Fruit fly (Drosophila melanogaster): Measurements from ENCODE around the gene Aptx.

- TF ChIP-seq CG1620 (GFP tag; optimal IDR thresholded peaks at IDR 0.05) (no peak), cic (GFP tag; optimal IDR thresholded peaks at IDR 0.05) (no peak), Hr96 (GFP tag; optimal IDR thresholded peaks at IDR 0.05) (no peak), Mnt (GFP tag; optimal IDR thresholded peaks at IDR 0.05) (no peak), CG12768 (GFP tag; optimal IDR thresholded peaks at IDR 0.05) (no peak), Crg-1 (GFP tag; optimal IDR thresholded peaks at IDR 0.05) (no peak), CG7045 (GFP tag; optimal IDR thresholded peaks at IDR 0.05) (no peak), kay (GFP tag; ENCODE audit: borderline replicate concordance) (no peak), CG14711 (tag; optimal IDR thresholded peaks at IDR 0.05) (no peak)
Measured at dm6 chr3R:19398467-19398866, 4.8 kb upstream of the Aptx start, which contains the start of gene CG31244.
